Fruit fly (Drosophila melanogaster) whole organism, wandering third instar larva: ENCODE results near the gene CG6000.

Source experiments
- CG32264 ChIP-seq: fragments of 200-800 bp; sonication (Bioruptor generic); optimal IDR thresholded peaks from 2 replicates; lab custom pipeline; 2016; ENCODE audit warnings: missing biosample characterization, missing genetic modification characterization
- CG9705 ChIP-seq: fragments of 200-800 bp; sonication (Bioruptor generic); optimal IDR thresholded peaks from 2 replicates; lab custom pipeline; 2018; ENCODE audit warnings: missing biosample characterization, mild to moderate bottlenecking, missing genetic modification characterization
- CrebA ChIP-seq: fragments of 200-800 bp; sonication (Bioruptor generic); optimal IDR thresholded peaks from 2 replicates; lab custom pipeline; 2016; ENCODE audit warnings: missing biosample characterization, mild to moderate bottlenecking, missing genetic modification characterization, borderline replicate concordance
- Dif ChIP-seq: fragments of 200-275, 200-300 bp; sonication (Bioruptor generic); optimal IDR thresholded peaks from 2 replicates; lab custom pipeline; 2018; ENCODE audit warnings: missing biosample characterization, missing genetic modification characterization; ENCODE audit not compliant: partially characterized antibody
- HLH106 ChIP-seq: fragments of 200-800 bp; optimal IDR thresholded peaks from 3 replicates; lab custom pipeline; 2019; ENCODE audit warnings: missing biosample characterization, mild to moderate bottlenecking, missing genetic modification characterization, moderate library complexity
- Hr78 ChIP-seq: fragments of >200 bp; optimal IDR thresholded peaks from 2 replicates; lab custom pipeline; 2017; ENCODE audit warnings: missing biosample characterization, missing genetic modification characterization
- Hr83 ChIP-seq: fragments of 200-300 bp; sonication (Bioruptor generic); optimal IDR thresholded peaks from 2 replicates; lab custom pipeline; 2016; ENCODE audit warnings: missing biosample characterization, mild to moderate bottlenecking, missing genetic modification characterization, moderate library complexity; ENCODE audit not compliant: poor library complexity, severe bottlenecking
- Jra ChIP-seq: sonication (Bioruptor generic); optimal IDR thresholded peaks from 2 replicates; lab custom pipeline; 2016; ENCODE audit warnings: missing biosample characterization, missing genetic modification characterization
- Myc ChIP-seq: fragments of >200 bp; optimal IDR thresholded peaks from 2 replicates; lab custom pipeline; 2017
- N ChIP-seq: fragments of >200 bp; optimal IDR thresholded peaks from 2 replicates; lab custom pipeline; 2018; ENCODE audit warnings: missing biosample characterization, missing external identifiers, missing genetic modification characterization
- OdsH ChIP-seq: fragments of 200-800 bp; sonication (Bioruptor generic); optimal IDR thresholded peaks from 2 replicates; lab custom pipeline; 2016; ENCODE audit warnings: missing biosample characterization, mild to moderate bottlenecking, missing genetic modification characterization
- Rel ChIP-seq, 2 experiments: fragments of 200-800 bp; sonication (Bioruptor generic) in 1 of 2; optimal IDR thresholded peaks; 2 replicates in 1 of 2; 3 replicates in 1 of 2; lab custom pipeline; 2016 to 2019; ENCODE audit warnings: mild to moderate bottlenecking in 2 of 2, missing biosample characterization in 2 of 2, missing genetic modification characterization in 2 of 2, moderate library complexity in 1 of 2
- Sp1 ChIP-seq: fragments of 200-800 bp; sonication (Bioruptor generic); optimal IDR thresholded peaks from 3 replicates; lab custom pipeline; 2019; ENCODE audit warnings: missing biosample characterization, mild to moderate bottlenecking, missing genetic modification characterization, moderate library complexity
- br ChIP-seq: fragments of 200-800 bp; sonication (Bioruptor generic); optimal IDR thresholded peaks from 2 replicates; lab custom pipeline; 2016; ENCODE audit warnings: missing biosample characterization, missing genetic modification characterization
- brk ChIP-seq: fragments of 200-800 bp; sonication (Bioruptor generic); optimal IDR thresholded peaks from 2 replicates; lab custom pipeline; 2016; ENCODE audit warnings: missing biosample characterization, mild to moderate bottlenecking, missing genetic modification characterization
- dmrt93B ChIP-seq: fragments of 200-800 bp; sonication (Bioruptor generic); optimal IDR thresholded peaks from 2 replicates; lab custom pipeline; 2018; ENCODE audit warnings: missing biosample characterization, mild to moderate bottlenecking, missing genetic modification characterization
- dsf ChIP-seq: sonication (Bioruptor generic); optimal IDR thresholded peaks from 2 replicates; lab custom pipeline; 2016; ENCODE audit warnings: missing biosample characterization, missing genetic modification characterization, borderline replicate concordance
- ey ChIP-seq: fragments of 200-800 bp; sonication (Bioruptor generic); optimal IDR thresholded peaks from 2 replicates; lab custom pipeline; 2016; ENCODE audit warnings: missing biosample characterization, missing genetic modification characterization
- fru ChIP-seq: fragments of 200-800 bp; sonication (Bioruptor generic); optimal IDR thresholded peaks from 3 replicates; lab custom pipeline; 2016; ENCODE audit warnings: missing biosample characterization, mild to moderate bottlenecking, missing genetic modification characterization
- h ChIP-seq: fragments of 200-800 bp; sonication (Bioruptor generic); optimal IDR thresholded peaks from 3 replicates; lab custom pipeline; 2016; ENCODE audit warnings: missing biosample characterization, mild to moderate bottlenecking, missing genetic modification characterization
- jim ChIP-seq: fragments of 175-275, 200-325 bp; sonication (Bioruptor generic); optimal IDR thresholded peaks from 2 replicates; lab custom pipeline; 2016; ENCODE audit warnings: missing biosample characterization, mild to moderate bottlenecking, missing genetic modification characterization
- psq ChIP-seq: fragments of 200-800 bp; sonication (Bioruptor generic); optimal IDR thresholded peaks from 3 replicates; lab custom pipeline; 2017; ENCODE audit warnings: missing biosample characterization, mild to moderate bottlenecking, missing genetic modification characterization, moderate library complexity
- rgr ChIP-seq: fragments of 200-800 bp; sonication (Bioruptor generic); optimal IDR thresholded peaks from 3 replicates; lab custom pipeline; 2016; ENCODE audit warnings: missing biosample characterization, mild to moderate bottlenecking, missing genetic modification characterization
- sage ChIP-seq: fragments of 200-800 bp; sonication (Bioruptor generic); optimal IDR thresholded peaks from 2 replicates; lab custom pipeline; 2016; ENCODE audit warnings: missing biosample characterization, mild to moderate bottlenecking, missing genetic modification characterization
- sv ChIP-seq: fragments of 200-800 bp; sonication (Bioruptor generic); optimal IDR thresholded peaks from 3 replicates; lab custom pipeline; 2016; ENCODE audit warnings: missing biosample characterization, missing genetic modification characterization
- tai ChIP-seq: sonication (Bioruptor generic); optimal IDR thresholded peaks from 2 replicates; lab custom pipeline; 2016; ENCODE audit warnings: missing biosample characterization, missing genetic modification characterization
- woc ChIP-seq: sonication (Bioruptor generic); optimal IDR thresholded peaks from 2 replicates; lab custom pipeline; 2016; ENCODE audit warnings: missing biosample characterization, mild to moderate bottlenecking, missing genetic modification characterization

Gene CG6000

DNA sequence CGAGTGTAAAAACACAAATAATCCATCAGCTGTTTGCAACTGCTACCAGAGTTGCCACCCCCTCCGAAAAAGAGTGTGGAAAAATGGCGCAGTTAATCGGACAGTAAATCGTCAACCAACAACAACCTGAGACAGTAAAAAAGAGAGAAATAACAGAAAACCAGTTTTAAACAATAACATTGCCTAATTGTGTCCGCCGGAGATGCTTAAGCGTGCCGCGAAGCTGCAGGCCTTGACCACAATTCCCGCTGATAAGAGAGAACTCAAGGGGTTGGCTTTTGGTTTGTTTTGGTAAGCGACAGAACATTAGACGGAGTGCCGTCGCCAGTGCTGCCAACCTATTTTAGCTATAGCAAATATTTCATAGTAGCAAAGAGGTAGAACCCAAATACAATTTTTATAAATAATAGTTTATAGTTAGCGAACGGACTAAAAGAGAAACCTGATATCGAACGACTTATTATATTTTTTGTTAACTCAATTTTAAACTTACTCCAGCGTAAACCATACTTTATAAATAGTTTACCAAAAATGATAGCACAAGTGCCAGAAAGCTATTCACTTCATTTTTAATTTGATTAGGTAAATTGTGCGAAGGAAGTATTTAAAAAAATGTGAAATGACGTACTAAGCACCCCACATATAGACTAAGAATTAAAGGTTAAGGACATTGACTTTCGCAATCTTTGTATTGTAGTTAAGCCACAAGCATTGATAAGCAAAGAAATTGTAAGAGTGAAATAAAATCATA is 3.3 kb upstream of the CG6000 start, which contains the start of the genes Atg6 and Pisd (continued):
- TF ChIP-seq dmrt93B (GFP tag; lab: Kevin White, UChicago): no peak
- no peak for TF ChIP-seq CG32264
- no peak for TF ChIP-seq sage (GFP tag; lab: Kevin White, UChicago)
- TF ChIP-seq Myc (lab: Kevin White, UChicago): peak; percentile 77
- no peak for TF ChIP-seq dsf (GFP tag; lab: Kevin White, UChicago)
- no peak for TF ChIP-seq tai (GFP tag; lab: Kevin White, UChicago)
- TF ChIP-seq Jra (GFP tag; lab: Kevin White, UChicago): no peak

DNA sequence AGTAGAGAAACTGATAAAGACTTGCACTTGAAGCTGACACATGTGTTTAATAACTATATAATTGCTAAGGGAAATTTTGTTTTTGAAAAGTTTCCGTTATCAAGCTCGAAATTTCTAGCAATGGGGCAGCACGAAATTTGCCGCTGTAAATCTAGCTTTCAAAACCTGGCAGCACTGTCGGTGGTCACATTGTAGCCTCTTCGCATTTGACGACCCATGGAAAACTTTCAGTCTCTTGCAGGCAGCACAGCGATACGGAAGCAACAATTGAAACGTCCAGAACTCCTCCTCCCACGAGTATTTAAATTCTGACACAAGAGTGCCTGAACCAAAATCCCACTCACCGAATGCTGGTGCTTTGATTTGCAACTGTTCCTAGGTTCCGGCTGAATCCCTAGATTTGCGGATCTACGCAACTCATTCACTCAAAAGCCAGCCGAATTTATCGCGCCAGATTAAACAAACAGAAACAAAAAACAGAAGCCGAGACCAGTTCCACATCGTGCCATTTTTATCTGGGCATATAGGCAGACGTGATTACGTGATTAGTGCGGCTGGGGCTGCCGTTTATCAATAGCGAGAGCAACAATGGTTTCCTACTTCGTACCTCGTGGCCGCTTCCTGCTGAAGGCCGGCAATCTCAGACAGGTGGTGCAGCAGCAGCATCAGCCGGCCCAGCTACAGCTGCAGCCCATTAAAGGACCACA is 2.6 kb upstream of the CG6000 start:
- TF ChIP-seq rgr (no peak), CrebA (GFP tag; lab: Kevin White, UChicago) (no peak), dsf (GFP tag; lab: Kevin White, UChicago) (no peak), Rel (GFP tag; optimal IDR thresholded peaks at IDR 0.05; lab: Kevin White, UChicago) (no peak), Rel (tag; optimal IDR thresholded peaks at IDR 0.05; lab: Kevin White, UChicago) (peak; percentile 28), Dif (GFP tag; lab: Kevin White, UChicago) (peak; percentile 54), dmrt93B (GFP tag; lab: Kevin White, UChicago) (no peak), h (GFP tag; lab: Kevin White, UChicago) (peak; percentile 11)

dm6 chr3R:24053506-24054102 is 587 bp upstream of the CG6000 start:
- no peak for TF ChIP-seq Rel (GFP tag; optimal IDR thresholded peaks at IDR 0.05; lab: Kevin White, UChicago)
- TF ChIP-seq Rel (tag; optimal IDR thresholded peaks at IDR 0.05; lab: Kevin White, UChicago): peak; percentile 95
- TF ChIP-seq br (GFP tag; lab: Kevin White, UChicago): peak; percentile 84
- TF ChIP-seq jim (GFP tag; lab: Kevin White, UChicago): no peak
- no peak for TF ChIP-seq Hr78 (GFP tag; lab: Kevin White, UChicago)
- no peak for TF ChIP-seq rgr
- no peak for TF ChIP-seq CG9705 (GFP tag; lab: Kevin White, UChicago)
- peak; percentile 95 for TF ChIP-seq h (GFP tag; lab: Kevin White, UChicago)

DNA sequence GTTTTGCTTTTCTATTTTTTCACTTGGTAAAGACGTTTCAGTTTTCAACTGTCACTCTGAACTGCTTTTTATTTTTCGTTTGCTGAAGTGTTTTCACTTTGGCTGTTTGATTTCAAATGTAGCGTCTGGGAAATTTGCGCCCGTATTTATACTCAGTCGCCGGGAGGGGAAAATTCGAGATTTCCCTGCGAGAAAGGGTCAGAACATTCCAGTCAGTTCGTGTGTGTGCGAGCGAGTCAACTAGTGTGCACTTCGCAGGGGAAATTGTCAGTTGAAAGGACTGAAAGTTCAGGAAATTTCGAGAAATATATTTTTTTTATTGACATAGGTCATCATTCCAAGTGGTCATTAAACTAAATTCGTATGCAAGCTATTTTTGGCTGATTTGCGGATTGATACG is 3.0 kb downstream of the CG6000 start, which contains the start of gene Hsp68:
Gene Hsp68 (minus strand): TSS at position 123 of the 400 bp plus-strand sequence.
- TF ChIP-seq Myc (lab: Kevin White, UChicago) (peak; percentile 17), Rel (GFP tag; optimal IDR thresholded peaks at IDR 0.05; lab: Kevin White, UChicago) (no peak), Rel (tag; optimal IDR thresholded peaks at IDR 0.05; lab: Kevin White, UChicago) (peak; percentile 60), Sp1 (GFP tag; lab: Kevin White, UChicago) (peak; percentile 24), N (GFP tag; lab: Kevin White, UChicago) (no peak), brk (no peak), jim (GFP tag; lab: Kevin White, UChicago) (no peak), rgr (no peak), ey (no peak), Hr83 (GFP tag; lab: Kevin White, UChicago) (no peak), fru (GFP tag; lab: Kevin White, UChicago) (no peak)

- TF ChIP-seq HLH106 (peak; percentile 47), OdsH (GFP tag; lab: Kevin White, UChicago) (peak; percentile 35), sage (GFP tag; lab: Kevin White, UChicago) (no peak), dsf (GFP tag; lab: Kevin White, UChicago) (no peak), jim (GFP tag; lab: Kevin White, UChicago) (peak; percentile 62), Jra (GFP tag; lab: Kevin White, UChicago) (peak; percentile 63), woc (GFP tag; lab: Kevin White, UChicago) (peak; percentile 36), psq (no peak), Hr83 (GFP tag; lab: Kevin White, UChicago) (peak; percentile 96), CG9705 (GFP tag; lab: Kevin White, UChicago) (peak; percentile 49), CG32264 (no peak), sv (GFP tag; lab: Kevin White, UChicago) (peak; percentile 0), ey (peak; percentile 14)
These were observed 3.9 kb downstream of the CG6000 start, which contains the start of gene SMC1 for dm6 chr3R:24058041-24058440. SMC1 (plus strand) TSS chr3R:24058287.
